Worm (Caenorhabditis elegans) whole organism, L4 larva: ENCODE data around the gene M142.8.

ENCODE experiments used
- F26F4.8 ChIP-seq: fragments of 200-800 bp; sonication (Bioruptor generic); conservative IDR thresholded peaks from 2 replicates; pipeline ENCODE4 v1.3.6; 2022; ENCODE audit warnings: missing genetic modification characterization, missing compliant biosample characterization
- F49E8.2 ChIP-seq: sonication (generic microtip); optimal IDR thresholded peaks from 2 replicates; lab custom pipeline; 2016; ENCODE audit warnings: missing compliant biosample characterization, mild to moderate bottlenecking, missing genetic modification characterization, borderline replicate concordance
- Y105C5A.15 ChIP-seq: fragments of 200-800 bp; sonication (Bioruptor generic); IDR thresholded peaks from 2 replicates; pipeline ENCODE4 v1.3.6; 2022; ENCODE audit warnings: missing genetic modification characterization, missing compliant biosample characterization
- ZK337.2 ChIP-seq: fragments of 200-800 bp; sonication (Bioruptor generic); IDR thresholded peaks from 2 replicates; pipeline ENCODE4 v1.3.6; 2022; ENCODE audit warnings: missing genetic modification reagents, missing genetic modification characterization, missing compliant biosample characterization
- ZK546.5 ChIP-seq, 2 experiments: sonication (generic microtip); optimal IDR thresholded peaks; 2 replicates each; lab custom pipeline; 2017; ENCODE audit warnings: missing biosample characterization in 2 of 2, missing genetic modification characterization in 2 of 2
- aha-1 ChIP-seq: fragments of 150-350 bp; peaks from one replicate; lab custom pipeline; 2014; ENCODE audit warnings: missing biosample characterization, missing genetic modification characterization
- ceh-20 ChIP-seq: fragments of 200-800 bp; sonication (Bioruptor generic); IDR thresholded peaks from 2 replicates; pipeline ENCODE4 v1.3.6; 2022; ENCODE audit warnings: missing genetic modification reagents, missing genetic modification characterization, missing compliant biosample characterization
- ceh-28 ChIP-seq: fragments of 150-350 bp; optimal IDR thresholded peaks from 2 replicates; lab custom pipeline; 2014; ENCODE audit warnings: missing biosample characterization, missing genetic modification reagents, missing genetic modification characterization
- ceh-44 ChIP-seq: fragments of 200-800 bp; sonication (Bioruptor generic); IDR thresholded peaks from 2 replicates; pipeline ENCODE4 v1.3.6; 2022; ENCODE audit warnings: missing genetic modification reagents, missing genetic modification characterization, missing compliant biosample characterization
- daf-12 ChIP-seq: fragments of 150-350 bp; optimal IDR thresholded peaks from 2 replicates; lab custom pipeline; 2014; ENCODE audit warnings: missing biosample characterization, missing genetic modification reagents, missing genetic modification characterization
- daf-19 ChIP-seq: fragments of 200-800 bp; sonication (Bioruptor generic); conservative IDR thresholded peaks from 2 replicates; pipeline ENCODE4 v1.3.6; 2022; ENCODE audit warnings: missing genetic modification characterization, missing compliant biosample characterization
- dmd-9 ChIP-seq: fragments of 200-800 bp; sonication (Bioruptor generic); IDR thresholded peaks from 2 replicates; pipeline ENCODE4 v1.3.6; 2022; ENCODE audit warnings: missing genetic modification reagents, missing genetic modification characterization, missing compliant biosample characterization
- dpl-1 ChIP-seq: fragments of 150-350 bp; optimal IDR thresholded peaks from 2 replicates; lab custom pipeline; 2014; ENCODE audit warnings: missing biosample characterization, missing genetic modification reagents, missing genetic modification characterization
- egl-27 ChIP-seq: sonication (generic microtip); optimal IDR thresholded peaks from 3 replicates; lab custom pipeline; 2017; ENCODE audit warnings: missing biosample characterization, missing genetic modification reagents, missing genetic modification characterization
- fkh-10 ChIP-seq: fragments of 150-350 bp; optimal IDR thresholded peaks from 2 replicates; lab custom pipeline; 2014; ENCODE audit warnings: missing biosample characterization, missing genetic modification reagents, missing genetic modification characterization
- jun-1 ChIP-seq: fragments of 150-350 bp; optimal IDR thresholded peaks from 2 replicates; lab custom pipeline; 2014; ENCODE audit warnings: missing biosample characterization, missing genetic modification reagents, missing genetic modification characterization
- lin-1 ChIP-seq: fragments of 200-800 bp; sonication (Bioruptor generic); IDR thresholded peaks from 2 replicates; pipeline ENCODE4 v1.3.6; 2022; ENCODE audit warnings: missing genetic modification reagents, missing genetic modification characterization, missing compliant biosample characterization
- lin-13 ChIP-seq: fragments of 150-350 bp; optimal IDR thresholded peaks from 2 replicates; lab custom pipeline; 2014; ENCODE audit warnings: missing biosample characterization, missing genetic modification reagents, missing genetic modification characterization
- lin-15B ChIP-seq: fragments of 150-350 bp; sonication (generic microtip); optimal IDR thresholded peaks from 3 replicates; lab custom pipeline; 2014; ENCODE audit warnings: missing biosample characterization, missing genetic modification characterization
- lin-29 ChIP-seq: fragments of 200-800 bp; sonication (Bioruptor generic); IDR thresholded peaks from 2 replicates; pipeline ENCODE4 v1.3.6; 2022; ENCODE audit warnings: missing genetic modification reagents, missing genetic modification characterization, missing compliant biosample characterization
- lin-38 ChIP-seq: fragments of 200-800 bp; sonication (Bioruptor generic); IDR thresholded peaks from 2 replicates; pipeline ENCODE4 v1.3.6; 2022; ENCODE audit warnings: missing genetic modification reagents, missing genetic modification characterization, missing compliant biosample characterization
- lsy-2 ChIP-seq, 2 experiments: fragments of 150-350 bp in 1 of 2; sonication (generic microtip) in 1 of 2; optimal IDR thresholded peaks; 2 replicates each; lab custom pipeline; 2014 to 2017; ENCODE audit warnings: missing biosample characterization in 2 of 2, missing genetic modification characterization in 2 of 2
- mes-2 ChIP-seq: sonication (generic microtip); optimal IDR thresholded peaks from 2 replicates; lab custom pipeline; 2016; ENCODE audit warnings: missing genotype, mild to moderate bottlenecking, missing genetic modification characterization, missing compliant biosample characterization; ENCODE audit not compliant: poor library complexity, severe bottlenecking
- nhr-111 ChIP-seq: fragments of 200-800 bp; sonication (Bioruptor generic); optimal IDR thresholded peaks from 2 replicates; lab custom pipeline; 2018; ENCODE audit warnings: mild to moderate bottlenecking, missing genetic modification characterization, missing compliant biosample characterization
- nhr-28 ChIP-seq: fragments of 150-350 bp; optimal IDR thresholded peaks from 2 replicates; lab custom pipeline; 2014; ENCODE audit warnings: missing biosample characterization, missing genetic modification characterization
- nhr-41 ChIP-seq: fragments of 200-800 bp; sonication (Bioruptor generic); IDR thresholded peaks from 2 replicates; pipeline ENCODE4 v1.3.6; 2022; ENCODE audit warnings: missing genetic modification reagents, missing genetic modification characterization, missing compliant biosample characterization
- nhr-42 ChIP-seq: fragments of 200-800 bp; sonication (Bioruptor generic); IDR thresholded peaks from 2 replicates; pipeline ENCODE4 v1.3.6; 2022; ENCODE audit warnings: missing genetic modification characterization, missing compliant biosample characterization
- nhr-48 ChIP-seq: sonication (generic microtip); optimal IDR thresholded peaks from 2 replicates; lab custom pipeline; 2016; ENCODE audit warnings: mild to moderate bottlenecking, missing genetic modification characterization, missing compliant biosample characterization
- nhr-77 ChIP-seq: fragments of 150-350 bp; optimal IDR thresholded peaks from 2 replicates; lab custom pipeline; 2014; ENCODE audit warnings: missing biosample characterization, missing genetic modification characterization
- pha-4 ChIP-seq, 2 experiments: fragments of 150-350 bp in 1 of 2; fragments of 200-800 bp in 1 of 2; sonication (Bioruptor generic) in 1 of 2; IDR thresholded peaks in 1 of 2; optimal IDR thresholded peaks in 1 of 2; 2 replicates each; pipeline versions ENCODE4 v1.3.6 to Lab custom; 2014 to 2022; ENCODE audit warnings: missing genetic modification characterization in 2 of 2, missing genetic modification reagents in 2 of 2, missing biosample characterization in 1 of 2, missing compliant biosample characterization in 1 of 2
- set-16 ChIP-seq: fragments of 200-800 bp; sonication (Bioruptor generic); IDR thresholded peaks from 2 replicates; pipeline ENCODE4 v1.3.6; 2022; ENCODE audit warnings: missing genetic modification reagents, missing genetic modification characterization, missing compliant biosample characterization
- spr-3 ChIP-seq: fragments of 200-800 bp; sonication (Bioruptor generic); optimal IDR thresholded peaks from 2 replicates; lab custom pipeline; 2018; ENCODE audit warnings: mild to moderate bottlenecking, missing genetic modification characterization, missing compliant biosample characterization
- tag-97 ChIP-seq: fragments of 200-800 bp; sonication (Bioruptor generic); IDR thresholded peaks from 2 replicates; pipeline ENCODE4 v1.3.6; 2022; ENCODE audit warnings: missing genetic modification characterization, missing compliant biosample characterization
- unc-62 ChIP-seq, 3 experiments: fragments of 150-350 bp in 1 of 3; sonication (generic microtip); optimal IDR thresholded peaks in 2 of 3; peaks in 1 of 3; 1 replicate in 1 of 3; 2 replicates in 2 of 3; lab custom pipeline; 2014 to 2017; ENCODE audit warnings: missing biosample characterization in 3 of 3, missing genetic modification characterization in 3 of 3, missing genetic modification reagents in 3 of 3, missing genotype in 1 of 3

M142.8 gene

DNA sequence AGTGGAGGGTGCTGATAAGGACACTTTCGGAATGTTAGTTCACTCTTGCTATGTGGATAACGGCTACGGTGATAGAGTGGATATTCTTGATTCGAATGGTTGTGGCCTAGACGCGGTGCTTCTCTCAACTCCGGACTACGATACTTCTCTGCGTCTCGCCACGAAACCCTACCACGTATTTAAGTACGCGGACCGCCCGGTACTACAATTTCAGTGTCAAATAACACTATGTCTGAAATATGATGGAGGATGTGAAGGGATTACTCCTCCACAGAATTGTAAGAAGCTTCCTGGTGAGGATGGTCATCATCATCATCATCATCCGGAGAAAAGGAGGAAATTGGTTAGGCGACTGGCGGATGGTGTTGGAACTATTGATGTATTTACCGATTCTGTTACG, 18.5 kb upstream of the M142.8 start:
- TF ChIP-seq nhr-42 (GFP tag; lab: Robert Waterston, UW) (no peak), aha-1 (tag; lab: Kevin White, UChicago) (peak; percentile 93)

ce11 chrIII:10920044-10920443, 13.4 kb upstream of the M142.8 start, which contains the start of gene vab-7:
Gene vab-7, plus strand, starts transcription at chrIII:10920344.
- TF ChIP-seq lin-38 (GFP tag; lab: Robert Waterston, UW): no peak
- no peak for TF ChIP-seq F26F4.8
- no peak for TF ChIP-seq tag-97 (GFP tag; lab: Robert Waterston, UW)
- TF ChIP-seq nhr-111 (GFP tag; lab: Kevin White, UChicago): no peak
- TF ChIP-seq ZK546.5 (tag; optimal IDR thresholded peaks at IDR 0.05; lab: Kevin White, UChicago): no peak
- TF ChIP-seq daf-19 (GFP tag; lab: Robert Waterston, UW): no peak
- TF ChIP-seq nhr-77: no peak

- peak; percentile 68 for TF ChIP-seq set-16
- no peak for TF ChIP-seq ceh-28 (tag; lab: Kevin White, UChicago)
These were observed 12.0 kb upstream of the M142.8 start for ce11 chrIII:10921474-10921873.

ce11 chrIII:10923539-10923938, 9.9 kb upstream of the M142.8 start:
- peak; percentile 1 for TF ChIP-seq aha-1 (tag; lab: Kevin White, UChicago)
- no peak for TF ChIP-seq F49E8.2 (tag; lab: Kevin White, UChicago)
- peak in 1 of 2 experiments; percentile 96 for TF ChIP-seq unc-62 (GFP tag; optimal IDR thresholded peaks at IDR 0.05 in 1 of 2; lab: Kevin White, UChicago)
- no peak for TF ChIP-seq unc-62 (tag; optimal IDR thresholded peaks at IDR 0.05; lab: Kevin White, UChicago)
- TF ChIP-seq, all 104 proteins: peak for 2

- no peak for TF ChIP-seq ceh-44 (GFP tag; lab: Robert Waterston, UW)
- no peak for TF ChIP-seq daf-12 (tag; lab: Kevin White, UChicago)
- TF ChIP-seq nhr-48 (tag; lab: Kevin White, UChicago): no peak
- no peak for TF ChIP-seq lin-13 (GFP tag; lab: Kevin White, UChicago)
- TF ChIP-seq lsy-2 (tag; optimal IDR thresholded peaks at IDR 0.05; lab: Kevin White, UChicago): peak in 1 of 2 experiments; percentile 50
- TF ChIP-seq ceh-28 (tag; lab: Kevin White, UChicago): no peak
- TF ChIP-seq mes-2 (tag; lab: Kevin White, UChicago): peak; percentile 60
- TF ChIP-seq lin-38 (GFP tag; lab: Robert Waterston, UW): peak; percentile 90
- TF ChIP-seq dpl-1 (GFP tag; lab: Kevin White, UChicago): peak; percentile 26
- TF ChIP-seq lin-29 (GFP tag; lab: Robert Waterston, UW): no peak
- no peak for TF ChIP-seq lin-15B (tag; lab: Kevin White, UChicago)
These were observed 2.6 kb upstream of the M142.8 start, which contains the start of gene M142.5 for ce11 chrIII:10930850-10931249. Gene M142.5, plus strand, starts transcription at chrIII:10931201.

DNA sequence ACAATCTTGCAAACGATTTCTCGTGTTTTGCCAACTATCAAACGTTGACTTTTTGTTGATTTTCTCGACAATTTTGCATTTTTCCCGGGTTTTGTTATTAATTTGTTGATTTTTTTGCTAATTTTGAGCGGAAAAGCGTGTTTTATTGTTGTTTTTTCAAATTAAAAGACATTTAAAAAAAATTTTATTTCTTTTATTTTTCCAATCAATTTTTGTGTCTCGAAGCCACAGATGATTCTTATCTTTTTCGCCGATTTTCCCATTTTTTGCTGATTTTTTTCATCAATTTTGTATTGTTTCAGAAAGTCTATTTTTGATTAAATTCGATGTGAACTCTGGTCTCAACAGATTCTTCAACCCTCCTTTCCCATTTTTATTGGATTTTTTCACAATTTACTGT, 2.5 kb downstream of the M142.8 start, which contains the start of gene rle-1:
Gene rle-1 (plus strand): TSS at position 301 of the 400 bp plus-strand sequence.
- TF ChIP-seq spr-3 (GFP tag; lab: Kevin White, UChicago) (no peak), ceh-20 (GFP tag; lab: Robert Waterston, UW) (no peak), dmd-9 (GFP tag; lab: Robert Waterston, UW) (no peak), fkh-10 (GFP tag; lab: Kevin White, UChicago) (no peak), ZK337.2 (no peak), nhr-77 (no peak), jun-1 (tag; lab: Kevin White, UChicago) (no peak), pha-4 (GFP tag; IDR thresholded peaks at IDR 0.05; lab: Robert Waterston, UW) (no peak), pha-4 (tag; optimal IDR thresholded peaks at IDR 0.05; lab: Kevin White, UChicago) (no peak), nhr-28 (tag; lab: Kevin White, UChicago) (no peak), lin-29 (GFP tag; lab: Robert Waterston, UW) (no peak), tag-97 (GFP tag; lab: Robert Waterston, UW) (no peak), nhr-41 (GFP tag; lab: Robert Waterston, UW) (no peak), egl-27 (tag; lab: Kevin White, UChicago) (no peak), Y105C5A.15 (no peak), lin-1 (no peak)
